Fruit fly (Drosophila melanogaster) whole organism, prepupa: ENCODE data around the gene CG18754.

ENCODE experiments used
- Blimp-1 ChIP-seq: fragments of 200-800 bp; sonication (Bioruptor generic); optimal IDR thresholded peaks from 3 replicates; lab custom pipeline; 2017; ENCODE audit warnings: missing biosample characterization, missing genetic modification characterization, mild to moderate bottlenecking, moderate library complexity, missing genetic modification reagents
- CG10631 ChIP-seq: fragments of 200-800 bp; sonication (Bioruptor generic); optimal IDR thresholded peaks from 2 replicates; lab custom pipeline; 2016; ENCODE audit warnings: missing biosample characterization, missing genetic modification characterization
- CG10669 ChIP-seq: fragments of 200-800 bp; sonication (Bioruptor generic); optimal IDR thresholded peaks from 3 replicates; lab custom pipeline; 2018; ENCODE audit warnings: missing biosample characterization, mild to moderate bottlenecking, missing genetic modification characterization, moderate library complexity
- CG11762 ChIP-seq: fragments of 200-800 bp; sonication (Bioruptor generic); optimal IDR thresholded peaks from 3 replicates; lab custom pipeline; 2016; ENCODE audit warnings: missing biosample characterization, missing genetic modification characterization; ENCODE audit not compliant: insufficient read depth
- CG11902 ChIP-seq: fragments of 200-800 bp; sonication (Bioruptor generic); optimal IDR thresholded peaks from 3 replicates; lab custom pipeline; 2016; ENCODE audit warnings: missing biosample characterization, missing genetic modification characterization
- CG15336 ChIP-seq: fragments of 200-800 bp; sonication (Bioruptor generic); IDR thresholded peaks from 2 replicates; pipeline ENCODE4 v1.3.6; 2022; ENCODE audit warnings: missing biosample characterization, missing genetic modification characterization
- CG1621 ChIP-seq: fragments of 200-800 bp; sonication (Bioruptor generic); optimal IDR thresholded peaks from 3 replicates; lab custom pipeline; 2018; ENCODE audit warnings: missing biosample characterization, mild to moderate bottlenecking, missing genetic modification characterization
- CG16779 ChIP-seq: fragments of 200-800 bp; sonication (Bioruptor generic); optimal IDR thresholded peaks from 3 replicates; lab custom pipeline; 2017; ENCODE audit warnings: missing biosample characterization, mild to moderate bottlenecking, missing genetic modification characterization
- CG3032 ChIP-seq: fragments of 200-800 bp; optimal IDR thresholded peaks from 2 replicates; lab custom pipeline; 2019; ENCODE audit warnings: missing biosample characterization, mild to moderate bottlenecking, missing genetic modification characterization, moderate library complexity
- CG31627 ChIP-seq: fragments of 200-800 bp; sonication (Bioruptor generic); optimal IDR thresholded peaks from 3 replicates; lab custom pipeline; 2016; ENCODE audit warnings: missing biosample characterization, missing genetic modification characterization
- CG34406 ChIP-seq: fragments of 200-800 bp; sonication (Bioruptor generic); optimal IDR thresholded peaks from 3 replicates; lab custom pipeline; 2016; ENCODE audit warnings: missing biosample characterization, missing genetic modification characterization
- CG4318 ChIP-seq: fragments of 200-800 bp; sonication (Bioruptor generic); optimal IDR thresholded peaks from 3 replicates; lab custom pipeline; 2017; ENCODE audit warnings: missing biosample characterization, mild to moderate bottlenecking, missing genetic modification characterization
- CG6276 ChIP-seq: fragments of 200-800 bp; sonication (Bioruptor generic); optimal IDR thresholded peaks from 2 replicates; lab custom pipeline; 2017; ENCODE audit warnings: missing biosample characterization, mild to moderate bottlenecking, missing genetic modification characterization
- CG6792 ChIP-seq: fragments of 200-800 bp; sonication (Bioruptor generic); optimal IDR thresholded peaks from 3 replicates; lab custom pipeline; 2016; ENCODE audit warnings: missing biosample characterization, missing genetic modification characterization
- CG6808 ChIP-seq: fragments of 200-800 bp; sonication (Bioruptor generic); optimal IDR thresholded peaks from 3 replicates; lab custom pipeline; 2017; ENCODE audit warnings: missing biosample characterization, missing genetic modification characterization, mild to moderate bottlenecking, moderate library complexity, missing genetic modification reagents
- CG8119 ChIP-seq: fragments of 200-800 bp; sonication (Bioruptor generic); IDR thresholded peaks from 3 replicates; pipeline ENCODE4 v1.3.6; 2022; ENCODE audit warnings: missing biosample characterization, missing genetic modification characterization
- CG8319 ChIP-seq: fragments of 200-800 bp; sonication (Bioruptor generic); optimal IDR thresholded peaks from 3 replicates; lab custom pipeline; 2016; ENCODE audit warnings: missing biosample characterization, missing genetic modification characterization
- CG8632 ChIP-seq: fragments of 200-800 bp; sonication (Bioruptor generic); optimal IDR thresholded peaks from 3 replicates; lab custom pipeline; 2016; ENCODE audit warnings: missing biosample characterization, missing genetic modification characterization
- CG9139 ChIP-seq: fragments of 200-800 bp; sonication (Bioruptor generic); optimal IDR thresholded peaks from 3 replicates; lab custom pipeline; 2017; ENCODE audit warnings: missing biosample characterization, mild to moderate bottlenecking, missing genetic modification characterization
- Eip75B ChIP-seq: fragments of 200-800 bp; sonication (Bioruptor generic); optimal IDR thresholded peaks from 3 replicates; lab custom pipeline; 2016; ENCODE audit warnings: missing biosample characterization, missing genetic modification characterization
- Eip78C ChIP-seq: fragments of 200-800 bp; sonication (Bioruptor generic); peaks from one replicate; lab custom pipeline; 2016; ENCODE audit warnings: missing biosample characterization, missing genetic modification characterization
- Eip93F ChIP-seq: fragments of 200-800 bp; sonication (Bioruptor generic); optimal IDR thresholded peaks from 2 replicates; lab custom pipeline; 2016; ENCODE audit warnings: missing biosample characterization, mild to moderate bottlenecking, missing genetic modification characterization
- Ets21C ChIP-seq: fragments of 200-800 bp; sonication (Bioruptor generic); optimal IDR thresholded peaks from 3 replicates; lab custom pipeline; 2016; ENCODE audit warnings: missing biosample characterization, missing genetic modification characterization
- Ets96B ChIP-seq: fragments of 200-800 bp; optimal IDR thresholded peaks from 2 replicates; lab custom pipeline; 2019; ENCODE audit warnings: missing biosample characterization, mild to moderate bottlenecking, missing genetic modification characterization, moderate library complexity
- Gug ChIP-seq: fragments of 200-800 bp; sonication (Bioruptor generic); IDR thresholded peaks from 2 replicates; pipeline ENCODE4 v1.3.6; 2022; ENCODE audit warnings: missing biosample characterization, missing genetic modification characterization
- Hr38 ChIP-seq: sonication (Bioruptor generic); optimal IDR thresholded peaks from 2 replicates; lab custom pipeline; 2016; ENCODE audit warnings: missing biosample characterization, missing genetic modification characterization
- Lpt ChIP-seq: fragments of 200-800 bp; sonication (Bioruptor generic); optimal IDR thresholded peaks from 3 replicates; lab custom pipeline; 2016; ENCODE audit warnings: missing biosample characterization, missing genetic modification characterization
- Met ChIP-seq: fragments of 200-800 bp; sonication (Bioruptor generic); optimal IDR thresholded peaks from 3 replicates; lab custom pipeline; 2016; ENCODE audit warnings: missing biosample characterization, missing genetic modification characterization
- OdsH ChIP-seq: fragments of 200-800 bp; sonication (Bioruptor generic); optimal IDR thresholded peaks from 3 replicates; lab custom pipeline; 2016; ENCODE audit warnings: missing biosample characterization, missing genetic modification characterization
- Smox ChIP-seq: fragments of 200-800 bp; sonication (Bioruptor generic); optimal IDR thresholded peaks from 3 replicates; lab custom pipeline; 2016; ENCODE audit warnings: missing biosample characterization, missing genetic modification characterization
- Sox14 ChIP-seq: fragments of 200-800 bp; sonication (Bioruptor generic); optimal IDR thresholded peaks from 3 replicates; lab custom pipeline; 2016; ENCODE audit warnings: missing biosample characterization, missing genetic modification characterization
- Sox15 ChIP-seq: fragments of 200-800 bp; sonication (Bioruptor generic); optimal IDR thresholded peaks from 3 replicates; lab custom pipeline; 2016; ENCODE audit warnings: missing biosample characterization, missing genetic modification characterization
- achi ChIP-seq: fragments of 200-800 bp; sonication (Bioruptor generic); optimal IDR thresholded peaks from 3 replicates; lab custom pipeline; 2016; ENCODE audit warnings: missing biosample characterization, missing genetic modification characterization
- acj6 ChIP-seq: fragments of 200-800 bp; sonication (Bioruptor generic); optimal IDR thresholded peaks from 3 replicates; lab custom pipeline; 2016; ENCODE audit warnings: missing biosample characterization, missing genetic modification characterization
- cyc ChIP-seq: fragments of 200-800 bp; sonication (Bioruptor generic); optimal IDR thresholded peaks from 3 replicates; lab custom pipeline; 2016; ENCODE audit warnings: missing biosample characterization, missing genetic modification characterization
- dsx ChIP-seq: fragments of 200-800 bp; optimal IDR thresholded peaks from 3 replicates; lab custom pipeline; 2019; ENCODE audit warnings: missing biosample characterization, mild to moderate bottlenecking, missing genetic modification characterization, moderate library complexity; ENCODE audit not compliant: poor library complexity, severe bottlenecking
- eg ChIP-seq: fragments of 200-800 bp; sonication (Bioruptor generic); IDR thresholded peaks from 3 replicates; pipeline ENCODE4 v1.3.6; 2022; ENCODE audit warnings: missing biosample characterization, missing genetic modification characterization
- esn ChIP-seq: fragments of 200-800 bp; sonication (Bioruptor generic); optimal IDR thresholded peaks from 2 replicates; lab custom pipeline; 2016; ENCODE audit warnings: missing biosample characterization, mild to moderate bottlenecking, missing genetic modification characterization, moderate library complexity
- fd59A ChIP-seq: fragments of 200-800 bp; sonication (Bioruptor generic); optimal IDR thresholded peaks from 2 replicates; lab custom pipeline; 2017; ENCODE audit warnings: missing biosample characterization, mild to moderate bottlenecking, missing genetic modification characterization, missing genetic modification reagents
- fd85E ChIP-seq: fragments of 200-800 bp; sonication (Bioruptor generic); optimal IDR thresholded peaks from 3 replicates; lab custom pipeline; 2016; ENCODE audit warnings: missing biosample characterization, missing genetic modification characterization
- lz ChIP-seq: fragments of 200-800 bp; sonication (Bioruptor generic); optimal IDR thresholded peaks from 3 replicates; lab custom pipeline; 2016; ENCODE audit warnings: missing biosample characterization, missing genetic modification characterization
- pdm3 ChIP-seq: fragments of 200-800 bp; sonication (Bioruptor generic); optimal IDR thresholded peaks from 3 replicates; lab custom pipeline; 2016; ENCODE audit warnings: missing biosample characterization, missing genetic modification characterization
- salr ChIP-seq, 2 experiments: fragments of 200-800 bp; sonication (Bioruptor generic); optimal IDR thresholded peaks; 3 replicates each; lab custom pipeline; 2016 to 2018; ENCODE audit warnings: missing biosample characterization in 2 of 2, missing genetic modification characterization in 2 of 2, mild to moderate bottlenecking in 1 of 2
- spab ChIP-seq: fragments of 200-800 bp; sonication (Bioruptor generic); optimal IDR thresholded peaks from 2 replicates; lab custom pipeline; 2017; ENCODE audit warnings: missing biosample characterization, mild to moderate bottlenecking, missing genetic modification characterization, missing genetic modification reagents
- svp ChIP-seq: fragments of 200-800 bp; sonication (Bioruptor generic); peaks from one replicate; lab custom pipeline; 2016; ENCODE audit warnings: missing biosample characterization, missing genetic modification characterization
- topi ChIP-seq: fragments of 200-800 bp; sonication (Bioruptor generic); optimal IDR thresholded peaks from 3 replicates; lab custom pipeline; 2016; ENCODE audit warnings: missing biosample characterization, missing genetic modification characterization
- vri ChIP-seq: fragments of 200-800 bp; sonication (Bioruptor generic); optimal IDR thresholded peaks from 3 replicates; lab custom pipeline; 2016; ENCODE audit warnings: missing biosample characterization, mild to moderate bottlenecking, missing genetic modification characterization

CG18754 gene

DNA sequence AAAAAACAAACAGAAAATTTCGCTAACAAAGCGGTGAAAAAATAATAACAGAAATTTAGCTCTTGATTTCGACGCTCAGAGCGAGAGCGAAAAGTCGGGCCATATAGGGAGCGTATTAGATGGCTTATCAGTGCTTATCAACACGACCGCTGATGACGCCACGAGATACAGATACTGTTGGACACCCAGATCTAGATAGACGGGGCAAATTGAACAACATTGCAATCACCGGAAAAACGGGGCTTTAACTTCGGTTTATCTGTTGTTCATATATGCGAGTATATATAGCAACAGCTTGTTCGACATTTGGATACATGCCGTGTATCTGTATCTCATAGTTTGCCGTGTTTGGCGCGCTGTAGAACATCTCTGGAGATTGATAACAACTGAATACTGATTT lies 15.3 kb upstream of the CG18754 start:
- TF ChIP-seq svp (peak; percentile 32), CG16779 (tag; lab: Kevin White, UChicago) (no peak), vri (GFP tag; lab: Kevin White, UChicago) (peak; percentile 13), Smox (GFP tag; lab: Kevin White, UChicago) (no peak), CG6808 (GFP tag; lab: Kevin White, UChicago) (no peak)

- peak; percentile 99 for TF ChIP-seq Gug (GFP tag; lab: Robert Waterston, UW)
- peak; percentile 99 for TF ChIP-seq Ets96B
- TF ChIP-seq fd59A (GFP tag; lab: Kevin White, UChicago): peak; percentile 99
- peak; percentile 99 for TF ChIP-seq achi (GFP tag; lab: Kevin White, UChicago)
- TF ChIP-seq CG10631 (GFP tag; lab: Kevin White, UChicago): peak; percentile 100
- peak; percentile 100 for TF ChIP-seq Eip78C (GFP tag; lab: Kevin White, UChicago)
- peak; percentile 98 for TF ChIP-seq Blimp-1 (GFP tag; lab: Kevin White, UChicago)
- peak; percentile 99 for TF ChIP-seq spab
- TF ChIP-seq CG34406 (GFP tag; lab: Kevin White, UChicago): peak; percentile 100
- peak; percentile 100 for TF ChIP-seq acj6 (GFP tag; lab: Kevin White, UChicago)
- TF ChIP-seq CG15336 (GFP tag; lab: Robert Waterston, UW): peak; percentile 100
- peak; percentile 100 for TF ChIP-seq topi (GFP tag; lab: Kevin White, UChicago)
- TF ChIP-seq Sox14 (GFP tag; lab: Kevin White, UChicago): peak; percentile 100
- TF ChIP-seq cyc (GFP tag; lab: Kevin White, UChicago): peak; percentile 99
- peak; percentile 99 for TF ChIP-seq eg
- TF ChIP-seq Sox15 (GFP tag; lab: Kevin White, UChicago): peak; percentile 100
- TF ChIP-seq esn: peak; percentile 100
- peak; percentile 99 for TF ChIP-seq CG11902 (GFP tag; lab: Kevin White, UChicago)
- peak; percentile 99 for TF ChIP-seq CG16779 (tag; lab: Kevin White, UChicago)
- peak; percentile 100 for TF ChIP-seq CG8632
- TF ChIP-seq Lpt (GFP tag; lab: Kevin White, UChicago): peak; percentile 100
- peak; percentile 98 for TF ChIP-seq vri (GFP tag; lab: Kevin White, UChicago)
- TF ChIP-seq pdm3 (GFP tag; lab: Kevin White, UChicago): peak; percentile 100
- peak; percentile 100 for TF ChIP-seq CG8119 (GFP tag; lab: Robert Waterston, UW)
- TF ChIP-seq lz: peak; percentile 100
- TF ChIP-seq dsx (GFP tag; lab: Kevin White, UChicago): peak; percentile 98
- peak; percentile 100 for TF ChIP-seq CG31627
- TF ChIP-seq Hr38 (GFP tag; lab: Kevin White, UChicago): peak; percentile 94
- TF ChIP-seq fd85E: peak; percentile 98
- TF ChIP-seq CG3032 (tag; lab: Kevin White, UChicago): peak; percentile 99
- TF ChIP-seq salr (GFP tag; optimal IDR thresholded peaks at IDR 0.05; lab: Kevin White, UChicago): peak; percentile 98 to 100
- TF ChIP-seq CG10669 (GFP tag; lab: Kevin White, UChicago): peak; percentile 100
- peak; percentile 98 for TF ChIP-seq Eip93F (GFP tag; lab: Kevin White, UChicago)
- TF ChIP-seq Smox (GFP tag; lab: Kevin White, UChicago): peak; percentile 100
- peak; percentile 99 for TF ChIP-seq CG9139
- TF ChIP-seq CG6808 (GFP tag; lab: Kevin White, UChicago): peak; percentile 98
- TF ChIP-seq CG1621 (tag; lab: Kevin White, UChicago): peak; percentile 99
- TF ChIP-seq CG4318 (GFP tag; lab: Kevin White, UChicago): peak; percentile 100
- TF ChIP-seq Met (GFP tag; lab: Kevin White, UChicago): peak; percentile 100
- peak; percentile 100 for TF ChIP-seq CG11762 (GFP tag; lab: Kevin White, UChicago)
- peak; percentile 100 for TF ChIP-seq CG6276
- peak; percentile 99 for TF ChIP-seq Ets21C (GFP tag; lab: Kevin White, UChicago)
- peak; percentile 99 for TF ChIP-seq CG8319 (GFP tag; lab: Kevin White, UChicago)
- TF ChIP-seq Eip75B (GFP tag; lab: Kevin White, UChicago): peak; percentile 100
- TF ChIP-seq OdsH: peak; percentile 100
- TF ChIP-seq CG6792 (GFP tag; lab: Kevin White, UChicago): peak; percentile 100
Measured at dm6 chr3R:23669401-23670216, 14.2 kb upstream of the CG18754 start, which contains the start of gene CG31145. TSS of gene CG31145 (minus strand) at chr3R:23669659.
